Worm (Caenorhabditis elegans): ENCODE measurements around the gene ZC373.2.

DNA sequence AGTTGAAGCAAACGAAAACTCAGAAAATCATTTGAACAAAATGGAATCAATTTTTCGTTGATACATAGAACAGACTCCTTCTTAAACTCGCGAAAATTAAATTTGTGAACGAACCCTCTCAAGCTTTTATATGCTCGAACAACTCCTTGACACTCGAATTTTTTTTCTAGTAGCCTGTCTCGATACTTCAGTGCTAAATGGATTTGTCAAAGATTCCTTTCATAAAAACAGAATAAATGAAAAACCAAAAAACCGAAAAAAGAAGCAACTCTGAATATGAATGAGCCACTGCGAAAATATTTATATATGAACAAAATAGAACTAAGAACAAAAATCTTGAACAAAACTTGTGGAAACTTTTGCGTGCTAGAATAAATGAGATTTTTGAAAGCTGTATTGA is 48.2 kb downstream of the ZC373.2 start:
- TF ChIP-seq dmd-4 (tag; optimal IDR thresholded peaks at IDR 0.05) (no peak), unc-39 (tag; optimal IDR thresholded peaks at IDR 0.05) (no peak), lin-39 (tag; optimal IDR thresholded peaks at IDR 0.05) (no peak), snpc-4 (tag; optimal IDR thresholded peaks at IDR 0.05) (no peak), fos-1 (tag; optimal IDR thresholded peaks at IDR 0.05) (no peak), aly-2 (tag; optimal IDR thresholded peaks at IDR 0.05) (no peak), ztf-4 (tag; optimal IDR thresholded peaks at IDR 0.05) (no peak), skn-1 (tag; optimal IDR thresholded peaks at IDR 0.05) (no peak), ztf-11 (tag; optimal IDR thresholded peaks at IDR 0.05) (no peak)
